Fruit fly (Drosophila melanogaster): ENCODE results near the gene CG42831.
A peak's percentile ranks its signal among the peaks of the same experiment; 100 is the strongest.

Gene CG42831

dm6 chr3L:10783015-10783675, 31.5 kb upstream of the CG42831 start (continued):
- TF ChIP-seq cad (GFP tag; optimal IDR thresholded peaks at IDR 0.05) (no peak), CG10462 (GFP tag; optimal IDR thresholded peaks at IDR 0.05) (peak; percentile 49), Hr39 (optimal IDR thresholded peaks at IDR 0.05) (no peak), mam (GFP tag; optimal IDR thresholded peaks at IDR 0.05) (no peak), lov (optimal IDR thresholded peaks at IDR 0.05) (no peak), lov (GFP tag; IDR thresholded peaks at IDR 0.05) (0 out of 3 replicates have a peak, but pooled peaks have one; percentile 16), Dbx (GFP tag; IDR thresholded peaks at IDR 0.05) (no peak), Sox100B (GFP tag; optimal IDR thresholded peaks at IDR 0.05) (peak; percentile 73), row (GFP tag; IDR thresholded peaks at IDR 0.05) (peak; percentile 67), CG17612 (GFP tag; IDR thresholded peaks at IDR 0.05) (no peak), GATAe (GFP tag; conservative IDR thresholded peaks at IDR 0.05) (no peak), CG17568 (GFP tag; optimal IDR thresholded peaks at IDR 0.05) (peak; percentile 34), CG8388 (GFP tag; optimal IDR thresholded peaks at IDR 0.05) (peak; percentile 88), BtbVII (GFP tag; optimal IDR thresholded peaks at IDR 0.05) (peak; percentile 16), jigr1 (GFP tag; IDR thresholded peaks at IDR 0.05) (no peak), CG8944 (GFP tag; optimal IDR thresholded peaks at IDR 0.05) (no peak), Drgx (GFP tag; IDR thresholded peaks at IDR 0.05) (no peak), dan (GFP tag; IDR thresholded peaks at IDR 0.05) (no peak), ttk (GFP tag; IDR thresholded peaks at IDR 0.05) (peak; percentile 58), dmrt99B (tag; optimal IDR thresholded peaks at IDR 0.05) (peak; percentile 80), Camta (GFP tag; optimal IDR thresholded peaks at IDR 0.05) (peak; percentile 76), pb (GFP tag; optimal IDR thresholded peaks at IDR 0.05) (peak; percentile 3), amos (GFP tag; IDR thresholded peaks at IDR 0.05; ENCODE audit: partially characterized antibody) (no peak), danr (GFP tag; IDR thresholded peaks at IDR 0.05) (no peak), ken (GFP tag; IDR thresholded peaks at IDR 0.05) (peak; percentile 42; the same call in 1 of the 3 replicates), NFAT (GFP tag; IDR thresholded peaks at IDR 0.05) (no peak), E2f2 (GFP tag; IDR thresholded peaks at IDR 0.05) (peak; percentile 33; the same call in 1 of the 2 replicates), CoRest (tag; optimal IDR thresholded peaks at IDR 0.05) (peak; percentile 83), eve (GFP tag; optimal IDR thresholded peaks at IDR 0.05) (peak in 1 of 2 experiments; percentile 79), CG15601 (tag; optimal IDR thresholded peaks at IDR 0.05) (peak; percentile 91), CG33557 (GFP tag; optimal IDR thresholded peaks at IDR 0.05) (peak; percentile 82), Ravus (GFP tag; IDR thresholded peaks at IDR 0.05) (no peak), CG14014 (GFP tag; IDR thresholded peaks at IDR 0.05) (0 out of 2 replicates have a peak, but pooled peaks have one; percentile 16), CG12391 (tag; optimal IDR thresholded peaks at IDR 0.05) (peak; percentile 87), CG31388 (GFP tag; optimal IDR thresholded peaks at IDR 0.05) (no peak), CG6765 (GFP tag; optimal IDR thresholded peaks at IDR 0.05) (no peak), CG8924 (tag; optimal IDR thresholded peaks at IDR 0.05) (peak; percentile 87), CG12299 (tag; optimal IDR thresholded peaks at IDR 0.05) (no peak), disco-r (GFP tag; optimal IDR thresholded peaks at IDR 0.05) (no peak), aop (GFP tag; IDR thresholded peaks at IDR 0.05) (no peak), emc (GFP tag; optimal IDR thresholded peaks at IDR 0.05) (no peak), CG9437 (GFP tag; optimal IDR thresholded peaks at IDR 0.05) (peak; percentile 60), CG10959 (GFP tag; IDR thresholded peaks at IDR 0.05) (peak; percentile 57), ab (GFP tag; optimal IDR thresholded peaks at IDR 0.05) (no peak), Six4 (GFP tag; optimal IDR thresholded peaks at IDR 0.05) (peak; percentile 74), CG1603 (tag; optimal IDR thresholded peaks at IDR 0.05) (peak; percentile 76), pzg (GFP tag; optimal IDR thresholded peaks at IDR 0.05) (no peak), CG6175 (GFP tag; IDR thresholded peaks at IDR 0.05) (no peak), slbo (GFP tag; IDR thresholded peaks at IDR 0.05) (no peak), HLHmδ (GFP tag; optimal IDR thresholded peaks at IDR 0.05) (no peak), CG31365 (tag; optimal IDR thresholded peaks at IDR 0.05) (no peak), CG4328 (GFP tag; optimal IDR thresholded peaks at IDR 0.05) (peak; percentile 17)

Data from whole organism, embryonic.